Worm (Caenorhabditis elegans) whole organism, late embryonic: ENCODE data around the gene F36H9.1.

Source experiments
- C38D4.7 ChIP-seq: fragments of 200-800 bp; sonication (Bioruptor generic); optimal IDR thresholded peaks from 2 replicates; lab custom pipeline; 2018; ENCODE audit warnings: mild to moderate bottlenecking, missing genetic modification characterization, moderate library complexity, missing compliant biosample characterization
- K02D7.2 ChIP-seq: sonication (generic microtip); optimal IDR thresholded peaks from 2 replicates; lab custom pipeline; 2017; ENCODE audit warnings: mild to moderate bottlenecking, missing genetic modification characterization, missing compliant biosample characterization
- K09A11.1 ChIP-seq: sonication (generic microtip); optimal IDR thresholded peaks from 2 replicates; lab custom pipeline; 2017; ENCODE audit warnings: antibody characterized with exemption, mild to moderate bottlenecking, missing genetic modification characterization, missing compliant biosample characterization; ENCODE audit not compliant: insufficient read depth
- Y22D7AL.16 ChIP-seq: sonication (generic microtip); optimal IDR thresholded peaks from 2 replicates; lab custom pipeline; 2016; ENCODE audit warnings: missing genetic modification characterization, missing compliant biosample characterization
- ahr-1 ChIP-seq: sonication (generic microtip); optimal IDR thresholded peaks from 2 replicates; lab custom pipeline; 2016; ENCODE audit warnings: missing genetic modification characterization, missing compliant biosample characterization
- ama-1 ChIP-seq: fragments of 150-350 bp; optimal IDR thresholded peaks from 2 replicates; lab custom pipeline; 2014
- ceh-14 ChIP-seq: sonication (generic microtip); optimal IDR thresholded peaks from 2 replicates; lab custom pipeline; 2016; ENCODE audit warnings: missing genotype, missing genetic modification characterization, missing compliant biosample characterization
- ceh-18 ChIP-seq: sonication (generic microtip); optimal IDR thresholded peaks from 2 replicates; lab custom pipeline; 2016; ENCODE audit warnings: missing genetic modification characterization, missing compliant biosample characterization
- ceh-19 ChIP-seq: fragments of 200-800 bp; sonication (Bioruptor generic); optimal IDR thresholded peaks from 2 replicates; lab custom pipeline; 2018; ENCODE audit warnings: mild to moderate bottlenecking, missing genetic modification characterization, missing compliant biosample characterization
- ceh-2 ChIP-seq: sonication (generic microtip); optimal IDR thresholded peaks from 2 replicates; lab custom pipeline; 2016; ENCODE audit warnings: missing genotype, missing genetic modification characterization, missing compliant biosample characterization
- ceh-31 ChIP-seq: sonication (generic microtip); optimal IDR thresholded peaks from 2 replicates; lab custom pipeline; 2016; ENCODE audit warnings: missing genetic modification characterization, missing compliant biosample characterization
- ceh-34 ChIP-seq: sonication (generic microtip); optimal IDR thresholded peaks from 2 replicates; lab custom pipeline; 2016; ENCODE audit warnings: mild to moderate bottlenecking, missing genetic modification characterization, missing compliant biosample characterization
- ceh-45 ChIP-seq: fragments of 200-800 bp; sonication (Bioruptor generic); IDR thresholded peaks from 2 replicates; pipeline ENCODE4 v1.3.6; 2022; ENCODE audit warnings: missing genetic modification reagents, missing genetic modification characterization, missing compliant biosample characterization
- ceh-48 ChIP-seq: sonication (generic microtip); optimal IDR thresholded peaks from 2 replicates; lab custom pipeline; 2016; ENCODE audit warnings: missing genetic modification characterization, inconsistent platforms, missing compliant biosample characterization
- ceh-6 ChIP-seq: fragments of 200-800 bp; sonication (Bioruptor generic); optimal IDR thresholded peaks from 2 replicates; lab custom pipeline; 2018; ENCODE audit warnings: mild to moderate bottlenecking, missing genetic modification characterization, missing compliant biosample characterization
- ceh-9 ChIP-seq: sonication (generic microtip); optimal IDR thresholded peaks from 2 replicates; lab custom pipeline; 2016; ENCODE audit warnings: mild to moderate bottlenecking, missing genetic modification characterization, inconsistent platforms, missing compliant biosample characterization
- che-1 ChIP-seq: sonication (generic microtip); optimal IDR thresholded peaks from 2 replicates; lab custom pipeline; 2016; ENCODE audit warnings: mild to moderate bottlenecking, missing genetic modification characterization, missing compliant biosample characterization
- dmd-4 ChIP-seq: sonication (generic microtip); optimal IDR thresholded peaks from 2 replicates; lab custom pipeline; 2016; ENCODE audit warnings: borderline replicate concordance, missing genetic modification characterization, missing compliant biosample characterization
- elt-2 ChIP-seq: sonication (generic microtip); optimal IDR thresholded peaks from 2 replicates; lab custom pipeline; 2016; ENCODE audit warnings: missing genetic modification reagents, missing genetic modification characterization, missing compliant biosample characterization
- ets-4 ChIP-seq: sonication (generic microtip); optimal IDR thresholded peaks from 2 replicates; lab custom pipeline; 2016; ENCODE audit warnings: missing genetic modification characterization, missing compliant biosample characterization
- eyg-1 ChIP-seq: sonication (generic microtip); optimal IDR thresholded peaks from 2 replicates; lab custom pipeline; 2016; ENCODE audit warnings: missing genotype, missing genetic modification characterization, missing compliant biosample characterization
- fax-1 ChIP-seq: sonication (generic microtip); optimal IDR thresholded peaks from 2 replicates; lab custom pipeline; 2016; ENCODE audit warnings: missing genotype, missing genetic modification characterization, missing compliant biosample characterization
- fkh-10 ChIP-seq: fragments of 150-350 bp; optimal IDR thresholded peaks from 2 replicates; lab custom pipeline; 2014; ENCODE audit warnings: missing biosample characterization, missing genetic modification reagents, missing genetic modification characterization
- fkh-6 ChIP-seq: sonication (generic microtip); optimal IDR thresholded peaks from 2 replicates; lab custom pipeline; 2016; ENCODE audit warnings: missing genetic modification characterization, missing compliant biosample characterization
- hlh-13 ChIP-seq: fragments of 200-800 bp; sonication (Bioruptor generic); optimal IDR thresholded peaks from 2 replicates; lab custom pipeline; 2018; ENCODE audit warnings: mild to moderate bottlenecking, missing genetic modification characterization, missing compliant biosample characterization
- hlh-15 ChIP-seq: sonication (generic microtip); optimal IDR thresholded peaks from 2 replicates; lab custom pipeline; 2016; ENCODE audit warnings: missing genetic modification characterization, missing compliant biosample characterization
- hlh-6 ChIP-seq: sonication (generic microtip); optimal IDR thresholded peaks from 2 replicates; lab custom pipeline; 2016; ENCODE audit warnings: missing genotype, missing genetic modification characterization, missing compliant biosample characterization
- hlh-8 ChIP-seq: sonication (generic microtip); optimal IDR thresholded peaks from 2 replicates; lab custom pipeline; 2016; ENCODE audit warnings: missing genotype, missing genetic modification characterization, missing compliant biosample characterization
- lim-6 ChIP-seq: sonication (generic microtip); optimal IDR thresholded peaks from 2 replicates; lab custom pipeline; 2016; ENCODE audit warnings: missing genetic modification characterization, missing compliant biosample characterization
- lin-11 ChIP-seq: fragments of 200-800 bp; sonication (Bioruptor generic); optimal IDR thresholded peaks from 2 replicates; lab custom pipeline; 2018; ENCODE audit warnings: mild to moderate bottlenecking, missing genetic modification characterization, missing compliant biosample characterization
- madf-2 ChIP-seq: sonication (generic microtip); optimal IDR thresholded peaks from 2 replicates; lab custom pipeline; 2017; ENCODE audit warnings: missing genetic modification characterization, missing compliant biosample characterization
- mec-3 ChIP-seq: sonication (generic microtip); optimal IDR thresholded peaks from 2 replicates; lab custom pipeline; 2016; ENCODE audit warnings: borderline replicate concordance, missing genetic modification characterization, missing compliant biosample characterization
- nfya-1 ChIP-seq: sonication (generic microtip); optimal IDR thresholded peaks from 2 replicates; lab custom pipeline; 2017; ENCODE audit warnings: missing genetic modification characterization, mild to moderate bottlenecking, missing compliant biosample characterization, antibody characterized with exemption, moderate library complexity
- npax-4 ChIP-seq: sonication (generic microtip); optimal IDR thresholded peaks from 2 replicates; lab custom pipeline; 2016; ENCODE audit warnings: missing genetic modification characterization, missing compliant biosample characterization
- odd-2 ChIP-seq: sonication (generic microtip); optimal IDR thresholded peaks from 2 replicates; lab custom pipeline; 2017; ENCODE audit warnings: antibody characterized with exemption, mild to moderate bottlenecking, missing genetic modification characterization, missing compliant biosample characterization
- pag-3 ChIP-seq: sonication (generic microtip); optimal IDR thresholded peaks from 2 replicates; lab custom pipeline; 2016; ENCODE audit warnings: missing compliant biosample characterization, missing genetic modification characterization, borderline replicate concordance
- pat-9 ChIP-seq: fragments of 200-800 bp; sonication (Bioruptor generic); optimal IDR thresholded peaks from 2 replicates; lab custom pipeline; 2018; ENCODE audit warnings: mild to moderate bottlenecking, missing genetic modification characterization, moderate library complexity, missing compliant biosample characterization
- pha-2 ChIP-seq: sonication (generic microtip); optimal IDR thresholded peaks from 2 replicates; lab custom pipeline; 2017; ENCODE audit warnings: mild to moderate bottlenecking, missing genetic modification characterization, missing compliant biosample characterization
- pqm-1 ChIP-seq: sonication (generic microtip); optimal IDR thresholded peaks from 2 replicates; lab custom pipeline; 2016; ENCODE audit warnings: missing genetic modification characterization, missing compliant biosample characterization
- sdc-2 ChIP-seq: sonication (generic microtip); optimal IDR thresholded peaks from 2 replicates; lab custom pipeline; 2016; ENCODE audit warnings: missing genotype, missing genetic modification characterization, missing compliant biosample characterization
- sox-2 ChIP-seq: fragments of 200-800 bp; sonication (Bioruptor generic); IDR thresholded peaks from 2 replicates; pipeline ENCODE4 v1.3.6; 2022; ENCODE audit warnings: missing genetic modification reagents, missing genetic modification characterization, missing compliant biosample characterization
- sox-4 ChIP-seq: sonication (generic microtip); optimal IDR thresholded peaks from 2 replicates; lab custom pipeline; 2017; ENCODE audit warnings: mild to moderate bottlenecking, missing genetic modification characterization, inconsistent platforms, missing compliant biosample characterization
- tbx-2 ChIP-seq: sonication (generic microtip); optimal IDR thresholded peaks from 2 replicates; lab custom pipeline; 2016; ENCODE audit warnings: missing genetic modification characterization, missing compliant biosample characterization
- tbx-7 ChIP-seq: sonication (generic microtip); optimal IDR thresholded peaks from 2 replicates; lab custom pipeline; 2016; ENCODE audit warnings: missing genotype, missing genetic modification characterization, missing compliant biosample characterization
- unc-3 ChIP-seq, 2 experiments: fragments of 200-800 bp in 1 of 2; sonication (Bioruptor generic) in 1 of 2; sonication (generic microtip) in 1 of 2; conservative IDR thresholded peaks in 1 of 2; optimal IDR thresholded peaks in 1 of 2; 2 replicates each; pipeline versions ENCODE4 v1.3.6 to Lab custom; 2016 to 2022; ENCODE audit warnings: missing compliant biosample characterization in 2 of 2, missing genetic modification characterization in 2 of 2, missing genetic modification reagents in 1 of 2
- unc-42 ChIP-seq: sonication (generic microtip); optimal IDR thresholded peaks from 2 replicates; lab custom pipeline; 2016; ENCODE audit warnings: missing genotype, missing genetic modification characterization, missing compliant biosample characterization
- unc-55 ChIP-seq: sonication (generic microtip); optimal IDR thresholded peaks from 2 replicates; lab custom pipeline; 2017; ENCODE audit warnings: missing biosample characterization, missing genetic modification reagents, missing genetic modification characterization
- unc-86 ChIP-seq: sonication (generic microtip); optimal IDR thresholded peaks from 2 replicates; lab custom pipeline; 2016; ENCODE audit warnings: missing genetic modification characterization, missing compliant biosample characterization
- ztf-16 ChIP-seq: sonication (generic microtip); optimal IDR thresholded peaks from 2 replicates; lab custom pipeline; 2017; ENCODE audit warnings: missing genetic modification characterization, missing compliant biosample characterization

F36H9.1 gene

ce11 chrV:1820016-1820415 is 25.7 kb downstream of the F36H9.1 start:
- TF ChIP-seq pat-9 (no peak), pqm-1 (no peak), sox-2 (GFP tag; lab: Robert Waterston, UW) (no peak), sdc-2 (tag; lab: Kevin White, UChicago) (no peak), unc-55 (no peak), ama-1 (no peak), fkh-10 (GFP tag; lab: Kevin White, UChicago) (no peak)

ce11 chrV:1820749-1821148 is 26.4 kb downstream of the F36H9.1 start:
- TF ChIP-seq hlh-8 (no peak), tbx-2 (tag; lab: Kevin White, UChicago) (no peak), unc-86 (no peak), ceh-34 (tag; lab: Kevin White, UChicago) (no peak)
- TF ChIP-seq, all 69 proteins: peak for 0

ce11 chrV:1821287-1821686 is 27.0 kb downstream of the F36H9.1 start, which contains the start of the genes gly-7 and mrpl-39:
Gene gly-7, minus strand, starts transcription at chrV:1821323.
Gene mrpl-39, plus strand, starts transcription at chrV:1821579.
- TF ChIP-seq Y22D7AL.16 (tag; lab: Kevin White, UChicago) = no peak
- TF ChIP-seq npax-4 (tag; lab: Kevin White, UChicago) = no peak
- TF ChIP-seq ceh-31 (tag; lab: Kevin White, UChicago) = peak; percentile 35
- no peak for TF ChIP-seq fkh-10 (GFP tag; lab: Kevin White, UChicago)
- TF ChIP-seq tbx-7 (tag; lab: Kevin White, UChicago) = no peak
- peak; percentile 37; the same call in 1 of the 2 replicates for TF ChIP-seq ceh-45 (GFP tag; lab: Robert Waterston, UW)
- no peak for TF ChIP-seq ceh-48 (tag; lab: Kevin White, UChicago)
- peak; percentile 27 for TF ChIP-seq unc-86
- no peak for TF ChIP-seq ama-1
- TF ChIP-seq sdc-2 (tag; lab: Kevin White, UChicago) = no peak
- no peak for TF ChIP-seq mec-3
- no peak for TF ChIP-seq hlh-13
- peak; percentile 47 for TF ChIP-seq che-1
- TF ChIP-seq C38D4.7 (GFP tag; lab: Kevin White, UChicago) = peak; percentile 59
- TF ChIP-seq ceh-18 (tag; lab: Kevin White, UChicago) = no peak
- peak; percentile 50 for TF ChIP-seq madf-2 (tag; lab: Kevin White, UChicago)
- no peak for TF ChIP-seq K09A11.1 (tag; lab: Kevin White, UChicago)
- peak; percentile 59 for TF ChIP-seq nfya-1 (tag; lab: Kevin White, UChicago)
- no peak for TF ChIP-seq ets-4 (tag; lab: Kevin White, UChicago)
- TF ChIP-seq eyg-1 (tag; lab: Kevin White, UChicago) = no peak
- peak; percentile 6 for TF ChIP-seq ahr-1 (tag; lab: Kevin White, UChicago)
- TF ChIP-seq pat-9 = peak; percentile 48
- TF ChIP-seq dmd-4 (tag; lab: Kevin White, UChicago) = no peak
- TF ChIP-seq sox-4 = peak; percentile 44
- TF ChIP-seq pha-2 (tag; lab: Kevin White, UChicago) = peak; percentile 33
- TF ChIP-seq fkh-6 (tag; lab: Kevin White, UChicago) = no peak
- no peak for TF ChIP-seq K02D7.2
- TF ChIP-seq pag-3 (tag; lab: Kevin White, UChicago) = no peak
- peak; percentile 53 for TF ChIP-seq elt-2 (tag; lab: Kevin White, UChicago)
- TF ChIP-seq hlh-6 (tag; lab: Kevin White, UChicago) = no peak
- TF ChIP-seq ceh-9 (tag; lab: Kevin White, UChicago) = no peak
- peak; percentile 8 for TF ChIP-seq hlh-15 (tag; lab: Kevin White, UChicago)
- TF ChIP-seq fax-1 (tag; lab: Kevin White, UChicago) = no peak
- peak; percentile 14 for TF ChIP-seq ceh-19
- TF ChIP-seq ceh-2 = no peak
- no peak for TF ChIP-seq unc-42 (tag; lab: Kevin White, UChicago)
- no peak for TF ChIP-seq unc-3 (GFP tag; conservative IDR thresholded peaks at IDR 0.05; lab: Robert Waterston, UW)
- TF ChIP-seq unc-3 (tag; optimal IDR thresholded peaks at IDR 0.05; lab: Kevin White, UChicago) = no peak
- TF ChIP-seq ceh-6 (GFP tag; lab: Kevin White, UChicago) = no peak
- peak; percentile 47 for TF ChIP-seq ztf-16 (tag; lab: Kevin White, UChicago)
- TF ChIP-seq lim-6 (tag; lab: Kevin White, UChicago) = no peak
- TF ChIP-seq odd-2 (tag; lab: Kevin White, UChicago) = peak; percentile 7
- TF ChIP-seq lin-11 (tag; lab: Kevin White, UChicago) = peak; percentile 61
- no peak for TF ChIP-seq ceh-14
- peak; percentile 15 for TF ChIP-seq ceh-34 (tag; lab: Kevin White, UChicago)
